Worm (Caenorhabditis elegans): ENCODE results near the gene klf-3.

DNA sequence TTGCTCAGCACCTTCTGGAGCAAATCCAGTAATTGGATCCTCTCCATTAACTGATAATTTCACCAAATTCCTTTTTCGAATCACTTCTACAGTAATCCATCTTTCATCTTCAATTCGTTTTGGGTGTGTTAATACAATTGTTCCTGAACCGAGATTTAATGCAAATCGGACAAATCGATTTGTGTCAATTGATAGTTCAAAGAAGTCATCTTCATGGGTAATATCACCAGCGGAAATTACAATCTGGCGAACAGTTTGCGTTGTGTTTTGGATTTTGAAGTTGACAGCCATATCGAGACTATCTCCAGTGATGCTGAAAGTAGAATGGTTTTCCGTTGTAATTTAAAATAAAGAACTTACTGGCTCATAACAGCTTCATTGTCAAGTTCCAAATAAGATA lies 21.2 kb downstream of the klf-3 start:
- TF ChIP-seq nhr-28 (tag; optimal IDR thresholded peaks at IDR 0.05) (no peak), ztf-11 (tag; optimal IDR thresholded peaks at IDR 0.05) (no peak), blmp-1 (tag; optimal IDR thresholded peaks at IDR 0.05) (no peak), nhr-237 (tag; optimal IDR thresholded peaks at IDR 0.05) (no peak), mab-5 (tag; optimal IDR thresholded peaks at IDR 0.05) (no peak), unc-62 (GFP tag; optimal IDR thresholded peaks at IDR 0.05) (no peak), nhr-76 (tag; optimal IDR thresholded peaks at IDR 0.05) (no peak), cnd-1 (tag; optimal IDR thresholded peaks at IDR 0.05) (no peak), elt-3 (tag; optimal IDR thresholded peaks at IDR 0.05) (no peak), ces-1 (GFP tag; optimal IDR thresholded peaks at IDR 0.05) (no peak), unc-39 (tag; optimal IDR thresholded peaks at IDR 0.05) (no peak), mls-2 (tag; optimal IDR thresholded peaks at IDR 0.05) (no peak), sptf-1 (tag; optimal IDR thresholded peaks at IDR 0.05) (no peak), drap-1 (GFP tag; optimal IDR thresholded peaks at IDR 0.05) (no peak)
